Worm (Caenorhabditis elegans) whole organism, L3 larva: ENCODE results near the gene Y44A6D.3.
A peak's percentile ranks its signal among the peaks of the same experiment; 100 is the strongest.

Source experiments
- ZK546.5 ChIP-seq: sonication (generic microtip); optimal IDR thresholded peaks from 2 replicates; lab custom pipeline; 2017; ENCODE audit warnings: missing biosample characterization, missing genetic modification characterization
- aly-2 ChIP-seq: fragments of 150-350 bp; optimal IDR thresholded peaks from 2 replicates; lab custom pipeline; 2014; ENCODE audit warnings: missing biosample characterization, missing genetic modification characterization
- ceh-28 ChIP-seq: fragments of 150-350 bp; optimal IDR thresholded peaks from 2 replicates; lab custom pipeline; 2014; ENCODE audit warnings: missing biosample characterization, missing genetic modification reagents, missing genetic modification characterization
- ceh-82 ChIP-seq: fragments of 150-350 bp; optimal IDR thresholded peaks from 2 replicates; lab custom pipeline; 2014; ENCODE audit warnings: missing biosample characterization, missing genetic modification characterization
- egl-27 ChIP-seq: sonication (generic microtip); optimal IDR thresholded peaks from 4 replicates; lab custom pipeline; 2017; ENCODE audit warnings: missing biosample characterization, missing genetic modification reagents, missing genetic modification characterization
- elt-1 ChIP-seq: fragments of 150-350 bp; optimal IDR thresholded peaks from 2 replicates; lab custom pipeline; 2014; ENCODE audit warnings: missing biosample characterization, missing genetic modification characterization
- elt-2 ChIP-seq: sonication (generic microtip); optimal IDR thresholded peaks from 2 replicates; lab custom pipeline; 2016; ENCODE audit warnings: missing genetic modification reagents, mild to moderate bottlenecking, missing genetic modification characterization, missing compliant biosample characterization
- elt-3 ChIP-seq, 3 experiments: fragments of 150-350 bp in 1 of 3; sonication (generic microtip) in 2 of 3; optimal IDR thresholded peaks; 2 replicates in 2 of 3; 4 replicates in 1 of 3; lab custom pipeline; 2014 to 2017; ENCODE audit warnings: missing biosample characterization in 3 of 3, missing genetic modification characterization in 3 of 3
- fkh-10 ChIP-seq: sonication (generic microtip); optimal IDR thresholded peaks from 2 replicates; lab custom pipeline; 2017; ENCODE audit warnings: missing biosample characterization, missing genetic modification reagents, missing genetic modification characterization
- fkh-2 ChIP-seq: fragments of 150-350 bp; optimal IDR thresholded peaks from 2 replicates; lab custom pipeline; 2014; ENCODE audit warnings: missing biosample characterization, missing genetic modification reagents, missing genetic modification characterization
- fos-1 ChIP-seq: fragments of 150-350 bp; optimal IDR thresholded peaks from 2 replicates; lab custom pipeline; 2014; ENCODE audit warnings: missing biosample characterization, missing genetic modification characterization
- hmg-11 ChIP-seq: sonication (generic microtip); optimal IDR thresholded peaks from 2 replicates; lab custom pipeline; 2016; ENCODE audit warnings: missing genetic modification characterization, missing compliant biosample characterization
- jun-1 ChIP-seq: fragments of 150-350 bp; optimal IDR thresholded peaks from 2 replicates; lab custom pipeline; 2014; ENCODE audit warnings: missing biosample characterization, missing genetic modification reagents, missing genetic modification characterization
- lin-15B ChIP-seq: fragments of 150-350 bp; optimal IDR thresholded peaks from 2 replicates; lab custom pipeline; 2014; ENCODE audit warnings: missing biosample characterization, missing genetic modification characterization
- lin-39 ChIP-seq: fragments of 150-350 bp; optimal IDR thresholded peaks from 2 replicates; lab custom pipeline; 2018; ENCODE audit warnings: missing biosample characterization, missing genetic modification reagents, missing genetic modification characterization
- lsy-12 ChIP-seq: sonication (generic microtip); optimal IDR thresholded peaks from 2 replicates; lab custom pipeline; 2016; ENCODE audit warnings: mild to moderate bottlenecking, missing genetic modification characterization, missing compliant biosample characterization
- mdl-1 ChIP-seq: fragments of 150-350 bp; optimal IDR thresholded peaks from 2 replicates; lab custom pipeline; 2014; ENCODE audit warnings: missing biosample characterization, missing genetic modification characterization
- mml-1 ChIP-seq: fragments of 150-350 bp; sonication (generic microtip); optimal IDR thresholded peaks from 3 replicates; lab custom pipeline; 2014; ENCODE audit warnings: missing biosample characterization, missing genetic modification characterization
- nfya-1 ChIP-seq: sonication (generic microtip); optimal IDR thresholded peaks from 2 replicates; lab custom pipeline; 2017; ENCODE audit warnings: missing genetic modification characterization, mild to moderate bottlenecking, missing compliant biosample characterization, antibody characterized with exemption, moderate library complexity; ENCODE audit not compliant: insufficient read depth
- nhr-11 ChIP-seq: fragments of 150-350 bp; optimal IDR thresholded peaks from 2 replicates; lab custom pipeline; 2014; ENCODE audit warnings: missing biosample characterization, missing genetic modification characterization
- nhr-23 ChIP-seq: fragments of 150-350 bp; optimal IDR thresholded peaks from 2 replicates; lab custom pipeline; 2014; ENCODE audit warnings: missing biosample characterization, missing genetic modification reagents, missing genetic modification characterization
- nhr-237 ChIP-seq: fragments of 150-350 bp; optimal IDR thresholded peaks from 2 replicates; lab custom pipeline; 2014; ENCODE audit warnings: missing biosample characterization, missing genetic modification characterization
- nhr-25 ChIP-seq: sonication (generic microtip); optimal IDR thresholded peaks from 2 replicates; lab custom pipeline; 2017; ENCODE audit warnings: missing biosample characterization, missing genetic modification characterization
- nhr-28 ChIP-seq: fragments of 150-350 bp; optimal IDR thresholded peaks from 2 replicates; lab custom pipeline; 2014; ENCODE audit warnings: missing biosample characterization, missing genetic modification characterization
- nhr-43 ChIP-seq: sonication (generic microtip); optimal IDR thresholded peaks from 2 replicates; lab custom pipeline; 2016; ENCODE audit warnings: mild to moderate bottlenecking, missing genetic modification characterization, missing compliant biosample characterization; ENCODE audit not compliant: poor library complexity, severe bottlenecking
- nhr-67 ChIP-seq: fragments of 150-350 bp; optimal IDR thresholded peaks from 2 replicates; lab custom pipeline; 2014; ENCODE audit warnings: missing biosample characterization, missing genetic modification characterization
- pha-4 ChIP-seq: fragments of 150-350 bp; optimal IDR thresholded peaks from 2 replicates; lab custom pipeline; 2014; ENCODE audit warnings: missing biosample characterization, missing genetic modification reagents, missing genetic modification characterization
- pqm-1 ChIP-seq: fragments of 150-350 bp; optimal IDR thresholded peaks from 2 replicates; lab custom pipeline; 2017; ENCODE audit warnings: missing biosample characterization, missing genetic modification characterization, inconsistent platforms
- sea-2 ChIP-seq: fragments of 150-350 bp; sonication (generic microtip); optimal IDR thresholded peaks from 4 replicates; lab custom pipeline; 2014; ENCODE audit warnings: missing biosample characterization, missing genetic modification reagents, missing genetic modification characterization
- tbx-2 ChIP-seq: sonication (generic microtip); optimal IDR thresholded peaks from 2 replicates; lab custom pipeline; 2016; ENCODE audit warnings: mild to moderate bottlenecking, missing genetic modification characterization, missing compliant biosample characterization
- unc-39 ChIP-seq: sonication (generic microtip); optimal IDR thresholded peaks from 4 replicates; lab custom pipeline; 2017; ENCODE audit warnings: missing biosample characterization, missing genetic modification characterization
- unc-62 ChIP-seq: fragments of 150-350 bp; sonication (generic microtip); optimal IDR thresholded peaks from 4 replicates; lab custom pipeline; 2014; ENCODE audit warnings: missing biosample characterization, missing genetic modification reagents, missing genetic modification characterization
- zag-1 ChIP-seq: fragments of 150-350 bp; optimal IDR thresholded peaks from 2 replicates; lab custom pipeline; 2014; ENCODE audit warnings: missing biosample characterization, missing genetic modification characterization
- ztf-11 ChIP-seq: fragments of 150-350 bp; optimal IDR thresholded peaks from 2 replicates; lab custom pipeline; 2014; ENCODE audit warnings: missing biosample characterization, missing genetic modification characterization
- ztf-4 ChIP-seq: fragments of 150-350 bp; optimal IDR thresholded peaks from 2 replicates; lab custom pipeline; 2014; ENCODE audit warnings: missing biosample characterization, missing genetic modification characterization

Y44A6D.3 gene

ce11 chrV:20832554-20832963 lies 40.3 kb upstream of the Y44A6D.3 start:
- TF ChIP-seq hmg-11 (tag; lab: Kevin White, UChicago) (peak; percentile 34), ceh-82 (tag; lab: Kevin White, UChicago) (no peak), nhr-25 (no peak), pha-4 (tag; lab: Kevin White, UChicago) (peak; percentile 35), elt-2 (no peak), nhr-43 (tag; lab: Kevin White, UChicago) (no peak), unc-62 (GFP tag; lab: Kevin White, UChicago) (no peak), lin-15B (tag; lab: Kevin White, UChicago) (peak; percentile 10)

ce11 chrV:20831867-20832266 lies 39.6 kb upstream of the Y44A6D.3 start:
- TF ChIP-seq elt-2, result peak; percentile 74
- peak; percentile 75 for TF ChIP-seq pqm-1
- peak; percentile 2 for TF ChIP-seq jun-1
- no peak for TF ChIP-seq fkh-10
- peak; percentile 83 for TF ChIP-seq pha-4 (tag; lab: Kevin White, UChicago)

ce11 chrV:20830409-20830808 lies 38.2 kb upstream of the Y44A6D.3 start:
- no peak for TF ChIP-seq ztf-11 (tag; lab: Kevin White, UChicago)
- TF ChIP-seq lsy-12 (tag; lab: Kevin White, UChicago), result no peak
- TF ChIP-seq nhr-28 (tag; lab: Kevin White, UChicago), result no peak
- TF ChIP-seq aly-2, result no peak
- no peak for TF ChIP-seq elt-3 (tag; optimal IDR thresholded peaks at IDR 0.05; lab: Kevin White, UChicago)
- no peak for TF ChIP-seq fos-1 (tag; lab: Kevin White, UChicago)
- no peak for TF ChIP-seq egl-27 (tag; lab: Kevin White, UChicago)
- no peak for TF ChIP-seq nhr-23 (tag; lab: Kevin White, UChicago)
- no peak for TF ChIP-seq mml-1
- TF ChIP-seq nhr-43 (tag; lab: Kevin White, UChicago), result no peak
- no peak for TF ChIP-seq nhr-67 (tag; lab: Kevin White, UChicago)
- no peak for TF ChIP-seq unc-39 (tag; lab: Kevin White, UChicago)
- TF ChIP-seq nhr-237 (tag; lab: Kevin White, UChicago), result no peak
- TF ChIP-seq fkh-2 (tag; lab: Kevin White, UChicago), result no peak

- TF ChIP-seq nhr-11 (no peak), mml-1 (no peak)
Measured at ce11 chrV:20829511-20829910, 37.3 kb upstream of the Y44A6D.3 start, which contains the start of gene num-1. num-1 (plus strand) TSS chrV:20829811.

- TF ChIP-seq pha-4 (tag; lab: Kevin White, UChicago), result no peak
- no peak for TF ChIP-seq nhr-23 (tag; lab: Kevin White, UChicago)
- peak; percentile 35 for TF ChIP-seq tbx-2 (tag; lab: Kevin White, UChicago)
- no peak for TF ChIP-seq jun-1
- TF ChIP-seq hmg-11 (tag; lab: Kevin White, UChicago), result peak; percentile 59
- peak; percentile 55 for TF ChIP-seq sea-2 (GFP tag; lab: Kevin White, UChicago)
- TF ChIP-seq nhr-11, result peak; percentile 37
- no peak for TF ChIP-seq zag-1 (tag; lab: Kevin White, UChicago)
- TF ChIP-seq elt-3 (tag; optimal IDR thresholded peaks at IDR 0.05; lab: Kevin White, UChicago), result no peak
- TF ChIP-seq ZK546.5 (tag; lab: Kevin White, UChicago), result no peak
- TF ChIP-seq ztf-4 (tag; lab: Kevin White, UChicago), result no peak
- peak; percentile 34 for TF ChIP-seq lin-15B (tag; lab: Kevin White, UChicago)
- TF ChIP-seq pqm-1, result peak; percentile 65
- peak; percentile 12 for TF ChIP-seq ceh-28 (tag; lab: Kevin White, UChicago)
- peak; percentile 45 for TF ChIP-seq elt-1 (tag; lab: Kevin White, UChicago)
- no peak for TF ChIP-seq fos-1 (tag; lab: Kevin White, UChicago)
- TF ChIP-seq aly-2, result no peak
- no peak for TF ChIP-seq egl-27 (tag; lab: Kevin White, UChicago)
- TF ChIP-seq lin-39 (tag; lab: Kevin White, UChicago), result peak; percentile 77
- TF ChIP-seq lsy-12 (tag; lab: Kevin White, UChicago), result no peak
- peak; percentile 57 for TF ChIP-seq mdl-1
- TF ChIP-seq nfya-1 (tag; lab: Kevin White, UChicago), result peak; percentile 83
Measured at ce11 chrV:20828820-20829219, 36.6 kb upstream of the Y44A6D.3 start, which contains the start of gene sbt-1. sbt-1 (minus strand) TSS chrV:20828881.
